Fruit fly (Drosophila melanogaster): ENCODE results near the gene Brd7-9.

The Brd7-9 gene

dm6 chr2L:7812555-7813339 is 30.1 kb downstream of the Brd7-9 start:
- TF ChIP-seq twi (tag; optimal IDR thresholded peaks at IDR 0.05) (peak; percentile 99), sens (GFP tag) (peak; percentile 69), ind (GFP tag; optimal IDR thresholded peaks at IDR 0.05) (peak; percentile 8), tll (GFP tag; optimal IDR thresholded peaks at IDR 0.05) (no peak), CG8388 (GFP tag; optimal IDR thresholded peaks at IDR 0.05) (peak; percentile 33), row (GFP tag; IDR thresholded peaks at IDR 0.05) (peak; percentile 37), br (optimal IDR thresholded peaks at IDR 0.05) (no peak), CG11504 (tag; optimal IDR thresholded peaks at IDR 0.05) (peak; percentile 62), fd3F (GFP tag; optimal IDR thresholded peaks at IDR 0.05) (no peak), unpg (GFP tag; optimal IDR thresholded peaks at IDR 0.05) (peak; percentile 1), Sox102F (GFP tag; optimal IDR thresholded peaks at IDR 0.05) (peak; percentile 18), CG31441 (GFP tag; IDR thresholded peaks at IDR 0.05) (0 out of 2 replicates have a peak, but pooled peaks have one; percentile 10), tgo (GFP tag; IDR thresholded peaks at IDR 0.05) (0 out of 3 replicates have a peak, but pooled peaks have one; percentile 13), Hr3 (GFP tag; optimal IDR thresholded peaks at IDR 0.05) (no peak), CG12219 (GFP tag; optimal IDR thresholded peaks at IDR 0.05) (no peak), nmo (GFP tag; optimal IDR thresholded peaks at IDR 0.05) (peak; percentile 1), CG16863 (GFP tag; optimal IDR thresholded peaks at IDR 0.05) (no peak), kni (GFP tag; optimal IDR thresholded peaks at IDR 0.05) (no peak), CG3995 (GFP tag; optimal IDR thresholded peaks at IDR 0.05) (no peak), sob (GFP tag; IDR thresholded peaks at IDR 0.05) (no peak), hkb (optimal IDR thresholded peaks at IDR 0.05) (no peak), hkb (GFP tag; IDR thresholded peaks at IDR 0.05) (peak; percentile 28; the same call in 1 of the 2 replicates), chinmo (GFP tag; IDR thresholded peaks at IDR 0.05; ENCODE audit: partially characterized antibody) (no peak), slbo (GFP tag; IDR thresholded peaks at IDR 0.05) (peak; percentile 10; the same call in 1 of the 2 replicates), ato (GFP tag; IDR thresholded peaks at IDR 0.05; ENCODE audit: partially characterized antibody) (no peak), CG32772 (GFP tag; IDR thresholded peaks at IDR 0.05) (no peak), CG17328 (GFP tag; IDR thresholded peaks at IDR 0.05) (no peak), nau (GFP tag; optimal IDR thresholded peaks at IDR 0.05) (no peak), tap (tag; optimal IDR thresholded peaks at IDR 0.05) (no peak), CG14441 (GFP tag; IDR thresholded peaks at IDR 0.05) (no peak), CG9817 (tag; optimal IDR thresholded peaks at IDR 0.05) (peak; percentile 2), Hr51 (GFP tag; optimal IDR thresholded peaks at IDR 0.05) (peak in 1 of 2 experiments; percentile 34), sc (optimal IDR thresholded peaks at IDR 0.05) (no peak), sc (GFP tag; optimal IDR thresholded peaks at IDR 0.05) (peak; percentile 11), CG9727 (GFP tag; optimal IDR thresholded peaks at IDR 0.05) (no peak), Dbx (GFP tag; IDR thresholded peaks at IDR 0.05) (no peak), az2 (GFP tag; optimal IDR thresholded peaks at IDR 0.05) (peak; percentile 13), ems (GFP tag; optimal IDR thresholded peaks at IDR 0.05) (no peak), gcm2 (GFP tag; optimal IDR thresholded peaks at IDR 0.05) (no peak), Dad (GFP tag; optimal IDR thresholded peaks at IDR 0.05) (no peak), lilli (GFP tag; optimal IDR thresholded peaks at IDR 0.05) (peak; percentile 18), gem (tag; optimal IDR thresholded peaks at IDR 0.05) (peak; percentile 49), crc (GFP tag; optimal IDR thresholded peaks at IDR 0.05) (no peak), CG2875 (GFP tag; optimal IDR thresholded peaks at IDR 0.05) (no peak), Ssrp (tag; optimal IDR thresholded peaks at IDR 0.05) (peak; percentile 18), Asciz (GFP tag; optimal IDR thresholded peaks at IDR 0.05) (no peak), grau (tag; optimal IDR thresholded peaks at IDR 0.05) (peak; percentile 56), cas (GFP tag; IDR thresholded peaks at IDR 0.05) (no peak), Oaz (GFP tag; IDR thresholded peaks at IDR 0.05) (no peak), CG2199 (GFP tag; IDR thresholded peaks at IDR 0.05) (peak; percentile 77; the same call in 2 of the 3 replicates)
